Worm (Caenorhabditis elegans) whole organism, L2 larva: Measurements from ENCODE around the gene nrde-1.

ENCODE experiments used
- C34F6.9 ChIP-seq: fragments of 150-350 bp; optimal IDR thresholded peaks from 2 replicates; lab custom pipeline; 2014; ENCODE audit warnings: missing biosample characterization, missing genetic modification characterization
- Y55F3AM.14 ChIP-seq: fragments of 200-800 bp; sonication (Bioruptor generic); optimal IDR thresholded peaks from 2 replicates; lab custom pipeline; 2018; ENCODE audit warnings: mild to moderate bottlenecking, missing genetic modification characterization, missing compliant biosample characterization
- aly-2 ChIP-seq: fragments of 150-350 bp; optimal IDR thresholded peaks from 2 replicates; lab custom pipeline; 2014; ENCODE audit warnings: missing biosample characterization, missing genetic modification characterization
- mdl-1 ChIP-seq, 2 experiments: fragments of 150-350 bp in 1 of 2; sonication (generic microtip) in 1 of 2; optimal IDR thresholded peaks; 2 replicates each; lab custom pipeline; 2017; ENCODE audit warnings: missing biosample characterization in 2 of 2, missing genetic modification characterization in 2 of 2
- sem-4 ChIP-seq: fragments of 150-350 bp; optimal IDR thresholded peaks from 2 replicates; lab custom pipeline; 2014; ENCODE audit warnings: missing biosample characterization, missing genetic modification reagents, missing genetic modification characterization
- zag-1 ChIP-seq: fragments of 150-350 bp; optimal IDR thresholded peaks from 2 replicates; lab custom pipeline; 2014; ENCODE audit warnings: missing biosample characterization, missing genetic modification characterization

The nrde-1 gene

DNA sequence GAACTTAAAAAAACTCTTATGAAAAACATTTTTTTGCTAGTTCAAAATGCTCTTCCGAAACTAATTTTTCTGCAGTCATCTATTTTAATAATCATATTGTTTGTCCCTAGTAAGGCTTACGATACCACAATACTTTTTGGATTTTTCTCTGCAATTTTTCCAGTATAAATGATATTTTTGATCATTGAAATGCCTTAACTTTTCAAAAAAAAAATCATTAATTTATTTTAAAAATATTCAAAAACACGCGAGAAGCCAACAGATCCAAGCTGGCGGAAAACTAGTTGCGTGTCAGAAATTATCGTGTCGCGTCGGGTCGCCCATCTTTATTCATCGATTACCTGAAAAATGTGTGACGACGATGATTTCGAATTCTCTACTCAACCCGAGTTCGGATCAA, 54.9 kb downstream of the nrde-1 start, which contains the start of gene gmeb-3:
Gene gmeb-3, plus strand, starts transcription at position 301 of the 400 bp plus-strand sequence.
- TF ChIP-seq sem-4 (no peak), C34F6.9 (tag; lab: Kevin White, UChicago) (no peak), mdl-1 (tag; optimal IDR thresholded peaks at IDR 0.05; lab: Kevin White, UChicago) (no peak), aly-2 (no peak), zag-1 (tag; lab: Kevin White, UChicago) (no peak), Y55F3AM.14 (GFP tag; lab: Kevin White, UChicago) (no peak)
